Fruit fly (Drosophila melanogaster) whole organism, embryonic: ENCODE results near the gene Tfb5.

Experiments used
- chif ChIP-seq, 2 experiments: fragments of 200-800 bp; sonication (Bioruptor generic); optimal IDR thresholded peaks; 3 replicates each; lab custom pipeline; 2016; ENCODE audit warnings: missing biosample characterization in 2 of 2, missing genetic modification characterization in 2 of 2
- psq ChIP-seq: fragments of 200-800 bp; sonication (Bioruptor generic); optimal IDR thresholded peaks from 2 replicates; lab custom pipeline; 2017; ENCODE audit warnings: missing biosample characterization, missing genetic modification characterization

- TF ChIP-seq psq (GFP tag; lab: Kevin White, UChicago) (no peak), chif (GFP tag; optimal IDR thresholded peaks at IDR 0.05; lab: Kevin White, UChicago) (no peak)
These were observed 35.6 kb upstream of the Tfb5 start for dm6 chr2L:5046261-5046660.
